Fruit fly (Drosophila melanogaster) whole organism: ENCODE results near the gene CG14313.

ENCODE experiments used
- CG8478 ChIP-seq: fragments of >200 bp; optimal IDR thresholded peaks from 2 replicates; lab custom pipeline; 2018; ENCODE audit warnings: inconsistent platforms
- Dll ChIP-seq: fragments of >200 bp; optimal IDR thresholded peaks from 2 replicates; lab custom pipeline; 2017
- EcR ChIP-seq, 2 experiments: fragments of >200 bp; optimal IDR thresholded peaks; 2 replicates each; lab custom pipeline; 2017; ENCODE audit warnings: missing biosample characterization in 2 of 2, missing genetic modification characterization in 2 of 2, missing genetic modification reagents in 2 of 2
- pan ChIP-seq: fragments of >200 bp; optimal IDR thresholded peaks from 2 replicates; lab custom pipeline; 2017
- psq ChIP-seq: fragments of >200 bp; optimal IDR thresholded peaks from 2 replicates; lab custom pipeline; 2017
- usp ChIP-seq: fragments of >200 bp; optimal IDR thresholded peaks from 2 replicates; lab custom pipeline; 2017; ENCODE audit warnings: missing biosample characterization, missing genetic modification characterization, mixed read lengths

Gene CG14313

DNA sequence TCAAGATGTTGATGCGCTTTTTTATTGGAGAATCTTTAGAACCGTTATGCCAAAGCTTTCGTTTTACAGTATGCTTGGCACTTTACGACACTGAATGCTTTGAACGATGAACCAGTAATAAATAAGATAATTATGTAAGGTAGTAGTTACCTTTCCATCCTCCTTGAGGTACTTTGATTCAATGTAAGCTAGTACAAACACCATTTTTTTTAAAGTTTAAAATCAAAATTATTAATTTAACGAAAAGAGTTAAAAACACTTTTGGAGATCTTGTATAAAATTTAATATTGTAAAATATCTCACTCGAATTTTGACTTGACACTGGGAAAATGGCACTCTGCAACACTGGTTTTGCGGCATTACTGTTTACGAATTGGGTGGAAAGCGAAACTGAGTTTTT, 6.4 kb downstream of the CG14313 start, which contains the start of the genes Arp5 and CG7208:
Gene Arp5, plus strand, starts transcription at position 114 of the 400 bp plus-strand sequence.
Gene CG7208, minus strand, starts transcription at position 331 of the 400 bp plus-strand sequence.
- TF ChIP-seq EcR (GFP tag; optimal IDR thresholded peaks at IDR 0.05; lab: Kevin White, UChicago) (no peak), usp (GFP tag; lab: Kevin White, UChicago) (no peak), psq (lab: Kevin White, UChicago) (no peak), Dll (lab: Kevin White, UChicago) (no peak), CG8478 (lab: Kevin White, UChicago) (no peak), pan (no peak)

- TF ChIP-seq EcR (GFP tag; optimal IDR thresholded peaks at IDR 0.05; lab: Kevin White, UChicago) (no peak), CG8478 (lab: Kevin White, UChicago) (no peak), usp (GFP tag; lab: Kevin White, UChicago) (no peak), Dll (lab: Kevin White, UChicago) (no peak), pan (no peak), psq (lab: Kevin White, UChicago) (no peak)
Observed at dm6 chr3R:18183244-18183643, 8.5 kb downstream of the CG14313 start, which contains the start of gene cdm. cdm (minus strand) TSS chr3R:18183479.

DNA sequence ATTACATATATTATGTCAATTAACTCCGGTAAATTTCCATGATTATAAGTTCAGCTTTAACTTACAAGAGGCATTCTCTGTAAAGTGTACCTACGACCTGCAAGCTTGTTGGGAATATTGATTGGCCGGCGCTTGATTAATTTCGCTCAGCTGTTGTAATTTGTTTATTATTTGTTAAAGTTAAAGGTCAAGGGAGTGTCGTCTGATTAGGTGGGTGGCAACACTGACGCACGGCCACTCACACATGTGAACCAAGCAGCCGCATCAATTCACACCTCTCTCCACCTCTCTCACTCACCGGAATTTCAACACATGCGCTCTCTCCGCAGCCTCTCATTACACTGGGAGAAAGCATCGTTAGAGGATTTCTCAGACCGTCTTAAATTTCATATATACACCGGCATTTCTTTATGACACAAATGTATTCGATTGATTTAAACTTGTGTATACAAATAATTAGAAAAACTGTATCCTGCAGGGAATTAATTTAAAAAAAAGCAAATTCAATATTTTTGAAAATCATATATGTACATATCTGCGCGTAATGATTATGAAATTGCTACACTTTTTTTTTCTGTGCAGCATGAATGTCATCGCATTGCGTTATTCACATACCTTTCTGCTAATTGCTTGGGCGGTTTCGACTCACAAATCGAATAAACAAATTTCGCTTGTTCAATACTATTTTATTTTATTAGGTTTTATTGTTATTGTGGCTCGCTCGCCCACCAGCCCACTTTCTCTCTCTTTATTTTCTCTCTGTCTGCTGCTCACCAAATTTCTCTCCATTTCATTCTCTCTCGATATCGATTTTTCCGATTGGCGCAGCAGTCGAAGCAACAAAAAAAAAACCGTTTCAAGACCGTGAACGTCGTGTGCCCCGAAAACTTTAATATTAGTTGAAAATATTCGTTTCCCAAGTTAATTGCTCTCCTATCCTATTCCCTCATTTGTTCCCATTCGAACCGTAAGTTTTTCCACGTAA, 19.5 kb downstream of the CG14313 start:
- TF ChIP-seq Dll (lab: Kevin White, UChicago), result no peak
- TF ChIP-seq psq (lab: Kevin White, UChicago), result no peak
- no peak for TF ChIP-seq EcR (GFP tag; optimal IDR thresholded peaks at IDR 0.05; lab: Kevin White, UChicago)
- no peak for TF ChIP-seq usp (GFP tag; lab: Kevin White, UChicago)
- no peak for TF ChIP-seq CG8478 (lab: Kevin White, UChicago)
- no peak for TF ChIP-seq pan

DNA sequence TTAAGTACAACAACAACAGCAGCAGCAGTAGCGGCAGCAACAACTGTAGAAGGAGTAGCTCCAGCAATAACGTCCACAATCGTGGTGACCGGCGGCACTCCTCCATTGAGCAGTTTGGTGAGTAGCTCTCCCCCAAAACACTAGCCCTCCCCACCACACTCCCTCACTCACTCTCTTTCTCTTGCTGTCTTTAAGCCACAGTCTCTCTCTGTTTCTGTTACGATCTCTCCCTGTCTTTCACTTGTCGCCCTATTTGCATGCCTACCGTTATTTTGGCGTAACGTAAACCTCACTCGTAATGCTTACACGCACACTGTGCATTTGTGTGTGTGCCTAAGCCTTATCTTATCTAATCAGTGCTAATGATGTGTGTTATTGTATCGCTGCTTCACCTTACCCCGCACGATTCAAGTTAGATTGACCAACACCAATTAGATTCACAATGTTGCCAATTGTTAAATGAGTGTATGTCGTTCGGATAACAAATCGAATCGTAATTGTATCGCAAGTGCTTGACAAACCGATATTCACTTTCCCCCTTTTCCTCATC, 21.7 kb downstream of the CG14313 start:
- no peak for TF ChIP-seq pan
- no peak for TF ChIP-seq Dll (lab: Kevin White, UChicago)
- TF ChIP-seq psq (lab: Kevin White, UChicago), result no peak
- TF ChIP-seq EcR (GFP tag; optimal IDR thresholded peaks at IDR 0.05; lab: Kevin White, UChicago), result no peak
- no peak for TF ChIP-seq usp (GFP tag; lab: Kevin White, UChicago)
- no peak for TF ChIP-seq CG8478 (lab: Kevin White, UChicago)

- TF ChIP-seq usp (GFP tag; lab: Kevin White, UChicago), result no peak
- no peak for TF ChIP-seq EcR (GFP tag; optimal IDR thresholded peaks at IDR 0.05; lab: Kevin White, UChicago)
- TF ChIP-seq psq (lab: Kevin White, UChicago), result no peak
- no peak for TF ChIP-seq CG8478 (lab: Kevin White, UChicago)
- TF ChIP-seq Dll (lab: Kevin White, UChicago), result no peak
- TF ChIP-seq pan, result no peak
Observed at dm6 chr3R:18168929-18169350, 22.8 kb downstream of the CG14313 start.

DNA sequence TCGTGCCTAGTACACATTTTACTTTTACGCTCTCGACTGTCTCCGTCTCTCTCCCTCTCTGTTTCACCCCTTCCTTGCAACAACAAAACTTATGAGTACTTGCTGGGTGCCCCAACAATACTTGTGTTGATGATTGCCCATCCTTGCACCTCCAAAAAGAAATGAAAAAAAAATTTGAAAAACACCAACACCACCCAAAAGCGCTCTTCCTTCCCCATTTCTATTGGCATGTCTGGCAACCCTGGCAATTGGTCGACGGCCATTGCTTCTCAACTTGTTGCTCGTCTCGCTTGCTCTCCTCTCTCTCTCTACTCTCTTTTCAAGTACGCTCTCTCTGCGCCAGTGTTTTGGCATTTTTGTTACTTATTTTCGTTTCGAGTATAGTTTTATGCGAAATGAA, 23.4 kb downstream of the CG14313 start:
- TF ChIP-seq Dll (lab: Kevin White, UChicago) (peak; percentile 96), CG8478 (lab: Kevin White, UChicago) (no peak)

dm6 chr3R:18167416-18168237, 24.1 kb downstream of the CG14313 start, which contains the start of gene wrd:
wrd (plus strand) TSS chr3R:18167757.
- TF ChIP-seq psq (lab: Kevin White, UChicago), result no peak

DNA sequence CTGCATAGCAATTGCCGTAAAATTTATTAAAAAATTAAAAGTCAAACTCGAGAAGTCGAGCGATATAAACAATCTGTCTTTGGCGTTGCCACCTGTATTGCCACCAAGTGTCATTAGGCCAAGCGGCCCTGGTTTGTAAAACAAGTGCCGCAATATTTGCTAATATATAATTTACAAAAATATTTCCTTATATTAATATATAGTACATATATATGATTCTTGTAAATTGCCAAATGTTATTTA, 24.7 kb downstream of the CG14313 start, which contains the start of the genes CG7215 and Prx5:
Gene CG7215, minus strand, starts transcription at position 101 of the 243 bp plus-strand sequence.
Gene Prx5, minus strand, starts transcription at position 101 of the 243 bp plus-strand sequence.
- TF ChIP-seq pan, result no peak
- no peak for TF ChIP-seq CG8478 (lab: Kevin White, UChicago)
- no peak for TF ChIP-seq EcR (GFP tag; optimal IDR thresholded peaks at IDR 0.05; lab: Kevin White, UChicago)
- no peak for TF ChIP-seq usp (GFP tag; lab: Kevin White, UChicago)
- no peak for TF ChIP-seq psq (lab: Kevin White, UChicago)
- no peak for TF ChIP-seq Dll (lab: Kevin White, UChicago)

DNA sequence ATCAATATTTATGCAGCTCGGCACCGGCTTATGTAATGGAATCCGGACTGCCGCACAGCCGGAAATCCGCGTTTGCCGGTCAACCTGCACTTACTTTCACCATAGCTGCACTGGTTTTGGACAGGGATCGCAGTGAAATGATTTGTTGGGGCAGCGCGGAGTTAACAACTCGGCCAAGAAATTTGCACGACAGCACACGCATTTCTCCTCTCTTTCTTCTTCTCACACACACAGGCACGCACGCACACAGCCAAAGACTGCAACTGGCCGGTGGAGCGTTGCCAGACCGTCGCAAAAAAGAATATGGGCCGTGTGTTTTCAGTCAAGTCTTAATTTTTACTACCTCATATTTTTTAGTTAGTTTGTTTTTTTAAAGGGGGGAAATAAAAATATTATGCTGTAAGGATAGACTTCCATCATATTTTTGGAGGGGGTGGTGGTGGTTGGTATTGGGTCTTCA, 25.5 kb downstream of the CG14313 start:
- TF ChIP-seq CG8478 (lab: Kevin White, UChicago), result no peak
- TF ChIP-seq psq (lab: Kevin White, UChicago), result no peak
- TF ChIP-seq usp (GFP tag; lab: Kevin White, UChicago), result no peak
- TF ChIP-seq pan, result no peak
- TF ChIP-seq EcR (GFP tag; optimal IDR thresholded peaks at IDR 0.05; lab: Kevin White, UChicago), result no peak
- no peak for TF ChIP-seq Dll (lab: Kevin White, UChicago)

DNA sequence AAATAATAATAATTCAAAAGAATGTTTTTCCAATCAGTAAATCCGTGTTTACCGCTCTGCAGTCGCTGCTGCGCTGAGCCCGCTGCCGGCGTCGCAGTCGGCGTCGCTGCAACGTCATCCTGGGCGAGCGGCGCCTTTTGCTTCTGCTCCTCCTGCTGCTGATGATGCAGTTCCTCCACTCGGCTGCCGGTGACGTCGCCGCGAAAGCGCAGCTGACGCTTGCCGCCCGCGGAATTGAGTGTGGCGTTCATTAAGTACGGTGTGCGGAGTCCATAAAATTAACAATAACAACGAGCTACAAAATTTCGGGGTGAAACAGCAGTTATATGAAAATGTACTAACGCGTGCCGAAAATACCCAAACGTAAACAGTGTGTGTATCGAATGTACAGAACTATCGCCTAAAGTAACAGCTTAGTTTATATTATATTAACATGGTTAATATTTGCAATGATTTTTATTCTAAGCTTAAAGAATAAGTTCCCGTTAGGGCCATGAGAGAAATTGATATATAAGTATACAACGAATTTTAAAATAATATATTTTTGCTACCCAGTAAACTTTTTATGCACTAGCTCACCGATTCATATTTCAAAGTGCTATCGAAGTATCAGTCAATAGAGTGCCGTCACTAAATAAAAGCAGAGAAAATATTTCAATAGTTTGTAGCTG, 27.6 kb downstream of the CG14313 start, which contains the start of the genes CG7218 and Cbp20:
Gene CG7218, minus strand, starts transcription at position 346 of the 671 bp plus-strand sequence.
Gene Cbp20, plus strand, starts transcription at position 610 of the 671 bp plus-strand sequence.
- TF ChIP-seq psq (lab: Kevin White, UChicago), result no peak
